Worm (Caenorhabditis elegans): Measurements from ENCODE around the gene F41B4.2.

ce11 chrX:6845934-6846333 is 10.9 kb upstream of the F41B4.2 start, which contains the start of gene C53B7.2:
- TF ChIP-seq lag-1 (GFP tag; IDR thresholded peaks at IDR 0.05), result no peak
- TF ChIP-seq fkh-3 (tag; optimal IDR thresholded peaks at IDR 0.05), result no peak
- TF ChIP-seq chd-7 (tag; optimal IDR thresholded peaks at IDR 0.05), result no peak
- no peak for TF ChIP-seq ama-1 (optimal IDR thresholded peaks at IDR 0.05)
- TF ChIP-seq ama-1 (GFP tag; optimal IDR thresholded peaks at IDR 0.05), result no peak
- no peak for TF ChIP-seq madf-8 (GFP tag; conservative IDR thresholded peaks at IDR 0.05)
- TF ChIP-seq B0336.3 (GFP tag; IDR thresholded peaks at IDR 0.05), result no peak
- TF ChIP-seq aptf-3 (GFP tag; IDR thresholded peaks at IDR 0.05), result no peak
- no peak for TF ChIP-seq bed-2 (GFP tag; IDR thresholded peaks at IDR 0.05)
- TF ChIP-seq mel-28 (tag; optimal IDR thresholded peaks at IDR 0.05; ENCODE audit: borderline replicate concordance), result no peak
- TF ChIP-seq B0019.2 (GFP tag; conservative IDR thresholded peaks at IDR 0.05), result no peak
